Worm (Caenorhabditis elegans): ENCODE data around the gene F14D7.14.

The F14D7.14 gene

ce11 chrV:14289363-14289762, 20.4 kb upstream of the F14D7.14 start, which contains the start of gene F14D7.1:
Gene F14D7.1, minus strand, starts transcription at chrV:14289463.
- TF ChIP-seq sup-37 (GFP tag; optimal IDR thresholded peaks at IDR 0.05) (no peak), C04F5.9 (tag; optimal IDR thresholded peaks at IDR 0.05) (no peak), unc-130 (tag; optimal IDR thresholded peaks at IDR 0.05) (no peak), nhr-71 (tag; optimal IDR thresholded peaks at IDR 0.05) (no peak), dpl-1 (GFP tag; optimal IDR thresholded peaks at IDR 0.05) (no peak), mef-2 (tag; optimal IDR thresholded peaks at IDR 0.05) (no peak), jun-1 (tag; optimal IDR thresholded peaks at IDR 0.05) (no peak), egl-27 (tag; optimal IDR thresholded peaks at IDR 0.05) (no peak), nhr-85 (tag) (no peak), nhr-84 (tag; optimal IDR thresholded peaks at IDR 0.05) (no peak), egl-13 (tag; optimal IDR thresholded peaks at IDR 0.05) (no peak), xbp-1 (tag; optimal IDR thresholded peaks at IDR 0.05) (no peak)

- TF ChIP-seq irx-1 (tag; optimal IDR thresholded peaks at IDR 0.05) (no peak), elt-3 (tag; optimal IDR thresholded peaks at IDR 0.05) (no peak), ces-1 (GFP tag; optimal IDR thresholded peaks at IDR 0.05) (no peak), grh-1 (GFP tag; IDR thresholded peaks at IDR 0.05) (no peak), aha-1 (tag; optimal IDR thresholded peaks at IDR 0.05) (no peak), nhr-19 (GFP tag; conservative IDR thresholded peaks at IDR 0.05) (no peak)
Measured at ce11 chrV:14290636-14291035, 19.1 kb upstream of the F14D7.14 start, which contains the start of gene F14D7.18. Gene F14D7.18, minus strand, starts transcription at chrV:14290736.

- no peak for TF ChIP-seq mep-1 (tag; optimal IDR thresholded peaks at IDR 0.05)
- no peak for TF ChIP-seq nhr-71 (tag; optimal IDR thresholded peaks at IDR 0.05)
- TF ChIP-seq swsn-7 (tag; optimal IDR thresholded peaks at IDR 0.05) = no peak
- TF ChIP-seq aha-1 (tag; optimal IDR thresholded peaks at IDR 0.05) = no peak
- no peak for TF ChIP-seq mdl-1 (tag; optimal IDR thresholded peaks at IDR 0.05)
- no peak for TF ChIP-seq nhr-47 (tag; optimal IDR thresholded peaks at IDR 0.05)
- no peak for TF ChIP-seq hpl-2 (GFP tag; optimal IDR thresholded peaks at IDR 0.05)
- no peak for TF ChIP-seq jun-1 (tag; optimal IDR thresholded peaks at IDR 0.05)
- TF ChIP-seq efl-1 (optimal IDR thresholded peaks at IDR 0.05) = no peak
- TF ChIP-seq efl-1 (GFP tag; optimal IDR thresholded peaks at IDR 0.05 in 1 of 2) = no peak
- TF ChIP-seq nhr-28 (tag; optimal IDR thresholded peaks at IDR 0.05) = no peak
- no peak for TF ChIP-seq zag-1 (tag; optimal IDR thresholded peaks at IDR 0.05)
- no peak for TF ChIP-seq ceh-82 (tag; optimal IDR thresholded peaks at IDR 0.05)
- no peak for TF ChIP-seq elt-3 (tag; optimal IDR thresholded peaks at IDR 0.05)
- no peak for TF ChIP-seq ceh-90 (tag; optimal IDR thresholded peaks at IDR 0.05)
- TF ChIP-seq snu-23 (GFP tag; optimal IDR thresholded peaks at IDR 0.05) = no peak
- no peak for TF ChIP-seq ceh-63 (GFP tag; optimal IDR thresholded peaks at IDR 0.05)
- TF ChIP-seq nhr-85 (tag) = no peak
- no peak for TF ChIP-seq hlh-17 (GFP tag; optimal IDR thresholded peaks at IDR 0.05; ENCODE audit: borderline replicate concordance)
- no peak for TF ChIP-seq lin-14 (GFP tag; optimal IDR thresholded peaks at IDR 0.05)
Measured at ce11 chrV:14293667-14294194, 16.0 kb upstream of the F14D7.14 start, which contains the start of gene F14D7.2. Gene F14D7.2, minus strand, starts transcription at chrV:14293717.

ce11 chrV:14294396-14294795, 15.3 kb upstream of the F14D7.14 start, which contains the start of gene F14D7.9:
Gene F14D7.9, plus strand, starts transcription at chrV:14294696.
- TF ChIP-seq ztf-4 (tag; optimal IDR thresholded peaks at IDR 0.05) = no peak
- no peak for TF ChIP-seq pag-3 (tag; optimal IDR thresholded peaks at IDR 0.05; ENCODE audit: borderline replicate concordance, insufficient read depth)
- TF ChIP-seq sup-37 (GFP tag; optimal IDR thresholded peaks at IDR 0.05) = no peak
- TF ChIP-seq fkh-4 (tag; optimal IDR thresholded peaks at IDR 0.05; ENCODE audit: borderline replicate concordance) = no peak
- no peak for TF ChIP-seq zag-1 (tag; optimal IDR thresholded peaks at IDR 0.05)
- no peak for TF ChIP-seq lin-35 (GFP tag; optimal IDR thresholded peaks at IDR 0.05)
- TF ChIP-seq lin-13 (GFP tag; optimal IDR thresholded peaks at IDR 0.05) = no peak
- no peak for TF ChIP-seq lin-15B (tag; optimal IDR thresholded peaks at IDR 0.05)
- no peak for TF ChIP-seq snu-23 (GFP tag; optimal IDR thresholded peaks at IDR 0.05)
- TF ChIP-seq mep-1 (tag; optimal IDR thresholded peaks at IDR 0.05) = no peak
- TF ChIP-seq mdl-1 (tag; optimal IDR thresholded peaks at IDR 0.05) = no peak
- no peak for TF ChIP-seq nhr-20 (tag; optimal IDR thresholded peaks at IDR 0.05)

All from whole organism, L1 larva.